Worm (Caenorhabditis elegans) whole organism, young adult: ENCODE results near the gene Y22D7AL.15.
A peak's percentile ranks its signal among the peaks of the same experiment; 100 is the strongest.

Experiments used
- B0035.1 ChIP-seq: sonication (generic microtip); optimal IDR thresholded peaks from 2 replicates; lab custom pipeline; 2016; ENCODE audit warnings: missing genetic modification characterization, mild to moderate bottlenecking, missing compliant biosample characterization, missing genotype, missing genetic modification reagents
- B0336.3 ChIP-seq: fragments of 200-800 bp; sonication (Bioruptor generic); IDR thresholded peaks from 2 replicates; pipeline ENCODE4 v1.3.6; 2022; ENCODE audit warnings: missing genetic modification characterization, missing compliant biosample characterization
- C17E4.6 ChIP-seq: fragments of 200-800 bp; sonication (Bioruptor generic); IDR thresholded peaks from 2 replicates; pipeline ENCODE4 v1.3.6; 2022; ENCODE audit warnings: missing genetic modification reagents, missing genetic modification characterization, missing compliant biosample characterization
- F52B5.7 ChIP-seq: sonication (generic microtip); optimal IDR thresholded peaks from 2 replicates; lab custom pipeline; 2016; ENCODE audit warnings: mild to moderate bottlenecking, missing genetic modification characterization, missing compliant biosample characterization
- F57C9.4 ChIP-seq: sonication (generic microtip); optimal IDR thresholded peaks from 2 replicates; lab custom pipeline; 2017; ENCODE audit warnings: mild to moderate bottlenecking, missing genetic modification characterization, missing compliant biosample characterization
- T07F8.4 ChIP-seq: sonication (generic microtip); optimal IDR thresholded peaks from 2 replicates; lab custom pipeline; 2016; ENCODE audit warnings: mild to moderate bottlenecking, missing genetic modification characterization, moderate library complexity, missing compliant biosample characterization
- T26A5.8 ChIP-seq: sonication (generic microtip); optimal IDR thresholded peaks from 2 replicates; lab custom pipeline; 2016; ENCODE audit warnings: missing genetic modification characterization, missing compliant biosample characterization
- Y53G8AR.9 ChIP-seq: fragments of 200-800 bp; sonication (Bioruptor generic); conservative IDR thresholded peaks from 2 replicates; pipeline ENCODE4 v1.3.6; 2022; ENCODE audit warnings: missing genetic modification reagents, missing genetic modification characterization, missing compliant biosample characterization
- Y79H2A.3 ChIP-seq: fragments of 200-800 bp; sonication (Bioruptor generic); conservative IDR thresholded peaks from 2 replicates; pipeline ENCODE4 v1.3.6; 2022; ENCODE audit warnings: missing genetic modification reagents, missing genetic modification characterization, missing compliant biosample characterization
- Y95B8A.8 ChIP-seq: fragments of 200-800 bp; sonication (Bioruptor generic); IDR thresholded peaks from 2 replicates; pipeline ENCODE4 v1.3.6; 2022; ENCODE audit warnings: missing genetic modification reagents, missing genetic modification characterization, missing compliant biosample characterization
- ZK185.1 ChIP-seq: sonication (generic microtip); optimal IDR thresholded peaks from 2 replicates; lab custom pipeline; 2016; ENCODE audit warnings: mild to moderate bottlenecking, missing genetic modification characterization, missing compliant biosample characterization; ENCODE audit not compliant: poor library complexity, severe bottlenecking
- ama-1 ChIP-seq, 3 experiments: fragments of 150-350 bp in 1 of 3; sonication (generic microtip) in 2 of 3; optimal IDR thresholded peaks; 2 replicates each; lab custom pipeline; 2014 to 2018; ENCODE audit warnings: missing biosample characterization in 2 of 3, missing genetic modification characterization in 2 of 3, missing genetic modification reagents in 2 of 3
- bed-1 ChIP-seq: fragments of 200-800 bp; sonication (Bioruptor generic); IDR thresholded peaks from 2 replicates; pipeline ENCODE4 v1.3.6; 2022; ENCODE audit warnings: missing genetic modification reagents, missing genetic modification characterization, missing compliant biosample characterization
- cebp-1 ChIP-seq, 2 experiments: fragments of 200-800 bp in 1 of 2; sonication (Bioruptor generic) in 1 of 2; sonication (generic microtip) in 1 of 2; IDR thresholded peaks in 1 of 2; optimal IDR thresholded peaks in 1 of 2; 2 replicates each; pipeline versions ENCODE4 v1.3.6 to Lab custom; 2017 to 2022; ENCODE audit warnings: missing compliant biosample characterization in 2 of 2, missing genetic modification characterization in 2 of 2, mild to moderate bottlenecking in 1 of 2, missing genetic modification reagents in 1 of 2, moderate library complexity in 1 of 2
- cebp-2 ChIP-seq: fragments of 200-800 bp; sonication (Bioruptor generic); IDR thresholded peaks from 2 replicates; pipeline ENCODE4 v1.3.6; 2022; ENCODE audit warnings: missing genetic modification characterization, missing compliant biosample characterization
- ceh-100 ChIP-seq: fragments of 200-800 bp; sonication (Bioruptor generic); IDR thresholded peaks from 2 replicates; pipeline ENCODE4 v1.3.6; 2022; ENCODE audit warnings: missing genetic modification reagents, missing genetic modification characterization, missing compliant biosample characterization
- ceh-27 ChIP-seq: fragments of 200-800 bp; sonication (Bioruptor generic); optimal IDR thresholded peaks from 2 replicates; lab custom pipeline; 2018; ENCODE audit warnings: mild to moderate bottlenecking, missing genetic modification characterization, moderate library complexity, missing compliant biosample characterization
- ceh-40 ChIP-seq: fragments of 200-800 bp; sonication (Bioruptor generic); IDR thresholded peaks from 2 replicates; pipeline ENCODE4 v1.3.6; 2022; ENCODE audit warnings: missing genetic modification characterization, missing compliant biosample characterization
- ceh-58 ChIP-seq: fragments of 200-800 bp; sonication (Bioruptor generic); IDR thresholded peaks from 2 replicates; pipeline ENCODE4 v1.3.6; 2022; ENCODE audit warnings: missing genetic modification characterization, missing compliant biosample characterization
- ceh-79 ChIP-seq: sonication (generic microtip); optimal IDR thresholded peaks from 2 replicates; lab custom pipeline; 2017; ENCODE audit warnings: mild to moderate bottlenecking, missing genetic modification characterization, missing compliant biosample characterization
- egl-18 ChIP-seq: fragments of 200-800 bp; sonication (Bioruptor generic); IDR thresholded peaks from 2 replicates; pipeline ENCODE4 v1.3.6; 2022; ENCODE audit warnings: missing genetic modification reagents, missing genetic modification characterization, missing compliant biosample characterization
- egrh-3 ChIP-seq: fragments of 200-800 bp; sonication (Bioruptor generic); IDR thresholded peaks from 2 replicates; pipeline ENCODE4 v1.3.6; 2022; ENCODE audit warnings: missing genetic modification reagents, missing genetic modification characterization, missing compliant biosample characterization
- gei-17 ChIP-seq: fragments of 200-800 bp; sonication (Bioruptor generic); optimal IDR thresholded peaks from 2 replicates; lab custom pipeline; 2018; ENCODE audit warnings: mild to moderate bottlenecking, missing genetic modification characterization, missing compliant biosample characterization
- hmg-20 ChIP-seq: fragments of 200-800 bp; sonication (Bioruptor generic); IDR thresholded peaks from 2 replicates; pipeline ENCODE4 v1.3.6; 2022; ENCODE audit warnings: missing genetic modification reagents, missing genetic modification characterization, missing compliant biosample characterization
- hsf-1 ChIP-seq: fragments of 200-800 bp; sonication (Bioruptor generic); IDR thresholded peaks from 2 replicates; pipeline ENCODE4 v1.3.6; 2022; ENCODE audit warnings: missing genetic modification reagents, missing genetic modification characterization, missing compliant biosample characterization
- lin-26 ChIP-seq: fragments of 200-800 bp; sonication (Bioruptor generic); IDR thresholded peaks from 2 replicates; pipeline ENCODE4 v1.3.6; 2022; ENCODE audit warnings: missing genetic modification reagents, missing genetic modification characterization, missing compliant biosample characterization
- lin-35 ChIP-seq, 3 experiments: fragments of 150-350 bp in 2 of 3; sonication (generic microtip) in 1 of 3; optimal IDR thresholded peaks; 2 replicates each; lab custom pipeline; 2014 to 2018; ENCODE audit warnings: missing biosample characterization in 3 of 3, missing genetic modification characterization in 3 of 3, missing genetic modification reagents in 3 of 3
- lin-54 ChIP-seq: fragments of 200-800 bp; sonication (Bioruptor generic); optimal IDR thresholded peaks from 2 replicates; lab custom pipeline; 2018; ENCODE audit warnings: mild to moderate bottlenecking, missing genetic modification characterization, missing compliant biosample characterization
- lsl-1 ChIP-seq: fragments of 200-800 bp; sonication (Bioruptor generic); optimal IDR thresholded peaks from 2 replicates; lab custom pipeline; 2018; ENCODE audit warnings: mild to moderate bottlenecking, missing genetic modification characterization, moderate library complexity, missing compliant biosample characterization
- lsy-27 ChIP-seq: sonication (generic microtip); optimal IDR thresholded peaks from 2 replicates; lab custom pipeline; 2017; ENCODE audit warnings: missing genetic modification characterization, mild to moderate bottlenecking, missing compliant biosample characterization, antibody characterized with exemption, missing genotype, borderline replicate concordance; ENCODE audit not compliant: insufficient read depth
- madf-3 ChIP-seq: fragments of 200-800 bp; sonication (Bioruptor generic); IDR thresholded peaks from 2 replicates; pipeline ENCODE4 v1.3.6; 2022; ENCODE audit warnings: missing genetic modification reagents, missing genetic modification characterization, missing compliant biosample characterization
- madf-8 ChIP-seq: fragments of 200-800 bp; sonication (Bioruptor generic); conservative IDR thresholded peaks from 2 replicates; pipeline ENCODE4 v1.3.6; 2022; ENCODE audit warnings: missing genetic modification reagents, missing genetic modification characterization, missing compliant biosample characterization
- mcd-1 ChIP-seq: fragments of 200-800 bp; sonication (Bioruptor generic); IDR thresholded peaks from 2 replicates; pipeline ENCODE4 v1.3.6; 2022; ENCODE audit warnings: missing genetic modification reagents, missing genetic modification characterization, missing compliant biosample characterization
- mes-4 ChIP-seq: sonication (generic microtip); optimal IDR thresholded peaks from 2 replicates; lab custom pipeline; 2016; ENCODE audit warnings: missing genotype, missing genetic modification characterization, missing compliant biosample characterization
- nfyb-1 ChIP-seq: fragments of 200-800 bp; sonication (Bioruptor generic); IDR thresholded peaks from 2 replicates; pipeline ENCODE4 v1.3.6; 2022; ENCODE audit warnings: missing genetic modification reagents, missing genetic modification characterization, missing compliant biosample characterization
- nhr-120 ChIP-seq: fragments of 200-800 bp; sonication (Bioruptor generic); IDR thresholded peaks from 2 replicates; pipeline ENCODE4 v1.3.6; 2022; ENCODE audit warnings: missing genetic modification characterization, missing compliant biosample characterization
- nhr-90 ChIP-seq: sonication (generic microtip); optimal IDR thresholded peaks from 2 replicates; lab custom pipeline; 2016; ENCODE audit warnings: missing genotype, mild to moderate bottlenecking, missing genetic modification characterization, missing compliant biosample characterization
- pbrm-1 ChIP-seq: fragments of 200-800 bp; sonication (Bioruptor generic); IDR thresholded peaks from 2 replicates; pipeline ENCODE4 v1.3.6; 2022; ENCODE audit warnings: missing genetic modification reagents, missing genetic modification characterization, missing compliant biosample characterization
- snpc-1.1 ChIP-seq: sonication (generic microtip); optimal IDR thresholded peaks from 2 replicates; lab custom pipeline; 2017; ENCODE audit warnings: missing genetic modification characterization, mild to moderate bottlenecking, missing compliant biosample characterization, antibody characterized with exemption, moderate library complexity, missing genotype, missing genetic modification reagents; ENCODE audit not compliant: insufficient read depth
- snpc-3.4 ChIP-seq: sonication (generic microtip); optimal IDR thresholded peaks from 2 replicates; lab custom pipeline; 2017; ENCODE audit warnings: missing genetic modification characterization, mild to moderate bottlenecking, missing compliant biosample characterization, antibody characterized with exemption, moderate library complexity, missing genotype, missing genetic modification reagents
- tbp1 ChIP-seq: fragments of 200-800 bp; sonication (Bioruptor generic); optimal IDR thresholded peaks from 2 replicates; lab custom pipeline; 2018; ENCODE audit warnings: mild to moderate bottlenecking, missing genetic modification characterization, missing compliant biosample characterization
- unc-130 ChIP-seq: sonication (generic microtip); optimal IDR thresholded peaks from 2 replicates; lab custom pipeline; 2016; ENCODE audit warnings: missing genetic modification reagents, missing genetic modification characterization, missing compliant biosample characterization
- zfh-2 ChIP-seq: fragments of 200-800 bp; sonication (Bioruptor generic); conservative IDR thresholded peaks from 2 replicates; pipeline ENCODE4 v1.3.6; 2022; ENCODE audit warnings: missing genetic modification reagents, missing genetic modification characterization, missing compliant biosample characterization
- ztf-25 ChIP-seq: fragments of 200-800 bp; sonication (Bioruptor generic); IDR thresholded peaks from 2 replicates; pipeline ENCODE4 v1.3.6; 2022; ENCODE audit warnings: missing genetic modification reagents, missing genetic modification characterization, missing compliant biosample characterization
- ztf-26 ChIP-seq: sonication (generic microtip); optimal IDR thresholded peaks from 2 replicates; lab custom pipeline; 2017; ENCODE audit warnings: missing genetic modification characterization, missing compliant biosample characterization
- ztf-28 ChIP-seq: fragments of 200-800 bp; sonication (Bioruptor generic); IDR thresholded peaks from 2 replicates; pipeline ENCODE4 v1.3.6; 2022; ENCODE audit warnings: missing genetic modification reagents, missing genetic modification characterization, missing compliant biosample characterization

The Y22D7AL.15 gene

DNA sequence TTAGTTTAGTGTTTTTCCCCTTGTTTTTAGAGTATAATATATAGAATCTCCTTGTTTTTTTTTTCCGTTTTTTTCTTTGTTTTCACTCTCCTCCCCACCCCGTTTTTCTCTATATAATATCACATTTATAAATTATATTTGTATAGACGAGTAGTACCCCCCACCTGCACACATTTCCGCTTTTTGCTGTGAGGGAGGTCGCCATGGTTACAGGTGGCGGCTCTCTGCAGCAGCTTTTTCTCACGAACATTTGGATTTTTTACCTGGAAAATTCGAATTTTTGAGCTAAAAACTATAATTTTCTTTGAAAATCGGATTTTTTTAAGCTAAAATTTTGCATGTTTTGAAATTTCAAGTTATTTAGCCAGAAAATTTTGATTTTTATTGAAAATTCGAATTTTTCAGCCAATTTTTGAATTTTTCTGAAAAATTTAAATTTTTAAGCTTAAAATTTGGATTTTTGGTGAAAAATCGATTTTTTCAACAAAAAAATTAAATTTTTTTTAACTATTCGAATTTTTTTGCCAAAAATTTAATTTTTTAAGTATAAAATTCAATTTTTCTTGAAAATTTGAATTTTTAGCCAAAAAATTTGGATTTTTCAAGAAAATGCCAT, 33.9 kb downstream of the Y22D7AL.15 start:
- peak; percentile 25; the same call in 1 of the 2 replicates for TF ChIP-seq ceh-100
- 0 out of 2 replicates have a peak, but pooled peaks have one; percentile 56 for TF ChIP-seq pbrm-1 (GFP tag; lab: Robert Waterston, UW)
- TF ChIP-seq lsl-1 (GFP tag; lab: Kevin White, UChicago) = peak; percentile 52
- TF ChIP-seq hsf-1 = peak; percentile 78
- TF ChIP-seq nhr-90 = peak; percentile 28
- peak; percentile 69; the same call in 1 of the 2 replicates for TF ChIP-seq Y53G8AR.9 (GFP tag; lab: Robert Waterston, UW)
- TF ChIP-seq snpc-1.1 (tag; lab: Kevin White, UChicago) = no peak
- peak; percentile 67; the same call in 1 of the 2 replicates for TF ChIP-seq ztf-25
- no peak for TF ChIP-seq mes-4 (tag; lab: Kevin White, UChicago)
- no peak for TF ChIP-seq snpc-3.4
- no peak for TF ChIP-seq ztf-28 (GFP tag; lab: Robert Waterston, UW)
- peak; percentile 78 for TF ChIP-seq lin-26 (GFP tag; lab: Robert Waterston, UW)
- peak; percentile 76 for TF ChIP-seq ceh-79 (tag; lab: Kevin White, UChicago)
- 0 out of 2 replicates have a peak, but pooled peaks have one; percentile 74 for TF ChIP-seq nhr-120
- no peak for TF ChIP-seq lsy-27 (tag; lab: Kevin White, UChicago)
- no peak for TF ChIP-seq ceh-58 (GFP tag; lab: Robert Waterston, UW)
- TF ChIP-seq ztf-26 (tag; lab: Kevin White, UChicago) = peak; percentile 6
- peak; percentile 36 for TF ChIP-seq F57C9.4 (tag; lab: Kevin White, UChicago)
- no peak for TF ChIP-seq Y95B8A.8 (GFP tag; lab: Robert Waterston, UW)
- TF ChIP-seq lin-35 (GFP tag; optimal IDR thresholded peaks at IDR 0.05; lab: Kevin White, UChicago) = no peak
- TF ChIP-seq ceh-27 (GFP tag; lab: Kevin White, UChicago) = no peak
- peak; percentile 14 for TF ChIP-seq B0035.1 (tag; lab: Kevin White, UChicago)
- TF ChIP-seq T26A5.8 (tag; lab: Kevin White, UChicago) = peak; percentile 54
- no peak for TF ChIP-seq zfh-2
- no peak for TF ChIP-seq Y79H2A.3 (GFP tag; lab: Robert Waterston, UW)
- TF ChIP-seq B0336.3 (GFP tag; lab: Robert Waterston, UW) = peak; percentile 79
- peak; percentile 80; the same call in 1 of the 2 replicates for TF ChIP-seq madf-3
- no peak for TF ChIP-seq gei-17 (GFP tag; lab: Kevin White, UChicago)
- no peak for TF ChIP-seq cebp-2 (GFP tag; lab: Robert Waterston, UW)
- TF ChIP-seq ceh-40 = 0 out of 2 replicates have a peak, but pooled peaks have one; percentile 18
- peak; percentile 36 for TF ChIP-seq tbp1
- no peak for TF ChIP-seq egl-18 (GFP tag; lab: Robert Waterston, UW)
- 0 out of 2 replicates have a peak, but pooled peaks have one; percentile 26 for TF ChIP-seq bed-1 (GFP tag; lab: Robert Waterston, UW)
- peak; percentile 57 for TF ChIP-seq mcd-1 (GFP tag; lab: Robert Waterston, UW)
- TF ChIP-seq egrh-3 (GFP tag; lab: Robert Waterston, UW) = peak; percentile 46; the same call in 1 of the 2 replicates
- TF ChIP-seq madf-8 (GFP tag; lab: Robert Waterston, UW) = no peak
- no peak; the same call in 1 of the 2 replicates for TF ChIP-seq C17E4.6
- TF ChIP-seq T07F8.4 (tag; lab: Kevin White, UChicago) = peak; percentile 14
- TF ChIP-seq F52B5.7 (tag; lab: Kevin White, UChicago) = peak; percentile 89
- no peak for TF ChIP-seq unc-130 (GFP tag; lab: Kevin White, UChicago)
- TF ChIP-seq cebp-1 (GFP tag; IDR thresholded peaks at IDR 0.05; lab: Robert Waterston, UW) = no peak
- TF ChIP-seq cebp-1 (tag; optimal IDR thresholded peaks at IDR 0.05; lab: Kevin White, UChicago) = peak; percentile 56
- TF ChIP-seq hmg-20 (GFP tag; lab: Robert Waterston, UW) = 0 out of 2 replicates have a peak, but pooled peaks have one; percentile 19
- peak; percentile 80 for TF ChIP-seq nfyb-1 (GFP tag; lab: Robert Waterston, UW)
- no peak for TF ChIP-seq ama-1 (optimal IDR thresholded peaks at IDR 0.05; lab: Kevin White, UChicago)
- peak in 1 of 2 experiments; percentile 93 for TF ChIP-seq ama-1 (GFP tag; optimal IDR thresholded peaks at IDR 0.05; lab: Kevin White, UChicago)
- TF ChIP-seq ZK185.1 = no peak
- peak; percentile 49 for TF ChIP-seq lin-54 (GFP tag; lab: Kevin White, UChicago)
